Worm (Caenorhabditis elegans) whole organism, L4 larva: ENCODE data around the gene C09G4.4.

Experiments used
- ama-1 ChIP-seq: fragments of 150-350 bp; optimal IDR thresholded peaks from 2 replicates; lab custom pipeline; 2014; ENCODE audit warnings: inconsistent platforms, mixed read lengths
- nhr-76 ChIP-seq: fragments of 150-350 bp; optimal IDR thresholded peaks from 2 replicates; lab custom pipeline; 2014; ENCODE audit warnings: missing biosample characterization, missing genetic modification characterization

- TF ChIP-seq ama-1 (lab: Kevin White, UChicago) (no peak), nhr-76 (tag; lab: Kevin White, UChicago) (no peak)
Measured at ce11 chrIV:8478516-8478915, 34.3 kb upstream of the C09G4.4 start.
